Fruit fly (Drosophila melanogaster): Measurements from ENCODE around the gene dpr19.
A peak's percentile ranks its signal among the peaks of the same experiment; 100 is the strongest.

dpr19 gene

DNA sequence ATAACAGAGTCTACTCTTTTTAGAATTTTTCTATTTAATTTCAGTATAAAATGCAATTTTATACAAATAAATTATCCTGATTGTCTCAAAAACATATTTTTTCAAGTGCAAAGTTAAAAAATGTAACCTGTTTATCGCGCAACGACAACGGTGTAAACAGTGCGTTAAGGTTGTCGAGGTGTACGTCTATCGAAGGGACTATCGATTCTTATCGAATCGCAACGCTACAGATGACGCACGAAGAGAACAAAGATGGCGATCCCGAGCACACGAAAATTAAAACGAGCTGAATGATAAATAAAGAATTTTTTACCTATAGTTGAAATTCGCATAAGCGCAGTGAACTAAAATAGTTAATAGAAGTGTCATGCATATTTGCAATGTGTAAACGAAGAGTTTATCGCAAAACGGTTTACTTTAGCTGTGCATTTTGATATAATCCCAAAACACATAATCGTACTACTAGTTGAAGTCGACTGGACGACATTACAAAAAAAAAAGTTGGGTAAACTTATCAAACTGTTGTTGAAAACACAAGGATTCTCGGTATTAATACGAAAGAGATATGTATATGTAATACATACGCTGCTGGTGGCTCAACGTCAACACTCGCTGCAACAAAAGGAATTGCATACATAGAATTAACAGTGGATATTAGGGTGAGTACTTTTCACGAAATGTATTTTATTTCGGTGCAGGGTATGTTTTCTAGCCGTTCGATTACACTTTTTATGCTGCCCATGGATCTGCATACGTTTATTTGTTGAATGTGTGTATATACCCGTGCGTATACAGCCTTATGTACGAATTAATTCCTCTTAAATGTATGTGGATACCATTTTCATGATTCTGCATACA lies 12.1 kb downstream of the dpr19 start, which contains the start of gene da (continued):
- peak; percentile 22 for TF ChIP-seq CG12942 (GFP tag; optimal IDR thresholded peaks at IDR 0.05)
- TF ChIP-seq CG3726 (GFP tag; IDR thresholded peaks at IDR 0.05), result no peak
- peak; percentile 64 for TF ChIP-seq CG13287 (GFP tag; IDR thresholded peaks at IDR 0.05; ENCODE audit: partially characterized antibody)
- TF ChIP-seq dm (GFP tag; optimal IDR thresholded peaks at IDR 0.05), result peak; percentile 76
- TF ChIP-seq klu (GFP tag; IDR thresholded peaks at IDR 0.05), result no peak
- TF ChIP-seq CG1233 (GFP tag; optimal IDR thresholded peaks at IDR 0.05), result no peak
- peak; percentile 9 for TF ChIP-seq schlank (tag; optimal IDR thresholded peaks at IDR 0.05)
- peak; percentile 69 for TF ChIP-seq zfh2 (GFP tag; optimal IDR thresholded peaks at IDR 0.05)
- TF ChIP-seq CG3065 (GFP tag; optimal IDR thresholded peaks at IDR 0.05), result no peak
- TF ChIP-seq nom (GFP tag; optimal IDR thresholded peaks at IDR 0.05), result peak; percentile 15
- peak; percentile 85 for TF ChIP-seq row (GFP tag; IDR thresholded peaks at IDR 0.05)
- TF ChIP-seq grau (tag; optimal IDR thresholded peaks at IDR 0.05), result peak; percentile 69
- TF ChIP-seq CG12236 (GFP tag; optimal IDR thresholded peaks at IDR 0.05), result peak; percentile 48
- no peak for TF ChIP-seq jing (GFP tag; optimal IDR thresholded peaks at IDR 0.05)
- peak; percentile 63 for TF ChIP-seq CG13624 (GFP tag; optimal IDR thresholded peaks at IDR 0.05)
- peak; percentile 50; the same call in 1 of the 2 replicates for TF ChIP-seq E2f1 (GFP tag; IDR thresholded peaks at IDR 0.05)
- peak; percentile 92 for TF ChIP-seq Dref (GFP tag; IDR thresholded peaks at IDR 0.05)
- peak; percentile 65 for TF ChIP-seq Fer3 (tag; optimal IDR thresholded peaks at IDR 0.05)
- peak; percentile 23 for TF ChIP-seq CG8944 (GFP tag; optimal IDR thresholded peaks at IDR 0.05)
- TF ChIP-seq CG1024 (GFP tag; IDR thresholded peaks at IDR 0.05), result peak; percentile 96
- peak; percentile 64 for TF ChIP-seq CG10267 (tag; optimal IDR thresholded peaks at IDR 0.05)
- no peak for TF ChIP-seq exex (tag; optimal IDR thresholded peaks at IDR 0.05)
- TF ChIP-seq Drgx (GFP tag; IDR thresholded peaks at IDR 0.05), result peak; percentile 37; the same call in 1 of the 2 replicates
- TF ChIP-seq unc-4 (GFP tag; IDR thresholded peaks at IDR 0.05; ENCODE audit: partially characterized antibody), result peak; percentile 54; the same call in 1 of the 2 replicates
- TF ChIP-seq CoRest (tag; optimal IDR thresholded peaks at IDR 0.05), result peak; percentile 73
- TF ChIP-seq gsb (GFP tag; IDR thresholded peaks at IDR 0.05), result no peak
- peak; percentile 36; the same call in 1 of the 2 replicates for TF ChIP-seq esg (GFP tag; conservative IDR thresholded peaks at IDR 0.05)
- TF ChIP-seq CG10979 (tag; optimal IDR thresholded peaks at IDR 0.05), result peak; percentile 35
- TF ChIP-seq CG6791 (GFP tag; IDR thresholded peaks at IDR 0.05; ENCODE audit: partially characterized antibody), result peak; percentile 60; the same call in 1 of the 3 replicates
- peak; percentile 7 for TF ChIP-seq shn (GFP tag; optimal IDR thresholded peaks at IDR 0.05)
- TF ChIP-seq eve (GFP tag; optimal IDR thresholded peaks at IDR 0.05), result peak in 1 of 2 experiments; percentile 76
- TF ChIP-seq CG1529 (GFP tag; optimal IDR thresholded peaks at IDR 0.05), result no peak
- no peak for TF ChIP-seq Hand (GFP tag; optimal IDR thresholded peaks at IDR 0.05)
- peak; percentile 97 for TF ChIP-seq CG1603 (tag; optimal IDR thresholded peaks at IDR 0.05)
- TF ChIP-seq Dad (GFP tag; optimal IDR thresholded peaks at IDR 0.05), result peak; percentile 45
- TF ChIP-seq Asciz (GFP tag; optimal IDR thresholded peaks at IDR 0.05), result peak; percentile 23
- no peak for TF ChIP-seq sc (optimal IDR thresholded peaks at IDR 0.05)
- no peak for TF ChIP-seq sc (GFP tag; optimal IDR thresholded peaks at IDR 0.05)
- peak in 1 of 2 experiments; percentile 12 for TF ChIP-seq tll (GFP tag; optimal IDR thresholded peaks at IDR 0.05)
- TF ChIP-seq CG7745 (tag; optimal IDR thresholded peaks at IDR 0.05), result no peak
- peak; percentile 51 for TF ChIP-seq CG13123 (GFP tag; optimal IDR thresholded peaks at IDR 0.05)
- TF ChIP-seq CG10462 (GFP tag; optimal IDR thresholded peaks at IDR 0.05), result peak; percentile 10
- TF ChIP-seq CG9876 (GFP tag; optimal IDR thresholded peaks at IDR 0.05), result peak; percentile 19
- no peak for TF ChIP-seq CG9817 (tag; optimal IDR thresholded peaks at IDR 0.05)
- no peak for TF ChIP-seq lmd (GFP tag; IDR thresholded peaks at IDR 0.05)
- peak; percentile 61 for TF ChIP-seq CG7839 (tag; optimal IDR thresholded peaks at IDR 0.05)
- TF ChIP-seq D19B (GFP tag; optimal IDR thresholded peaks at IDR 0.05), result peak; percentile 64
- TF ChIP-seq CG17912 (GFP tag; optimal IDR thresholded peaks at IDR 0.05), result peak; percentile 32
